Worm (Caenorhabditis elegans) whole organism, L1 larva: ENCODE results near the gene str-174.

Source experiments
- aha-1 ChIP-seq: fragments of 150-350 bp; optimal IDR thresholded peaks from 2 replicates; lab custom pipeline; 2014; ENCODE audit warnings: missing biosample characterization, missing genetic modification characterization
- aly-2 ChIP-seq: fragments of 150-350 bp; optimal IDR thresholded peaks from 2 replicates; lab custom pipeline; 2014; ENCODE audit warnings: missing biosample characterization, missing genetic modification characterization
- ama-1 ChIP-seq: fragments of 150-350 bp; optimal IDR thresholded peaks from 2 replicates; lab custom pipeline; 2014
- elt-2 ChIP-seq: sonication (generic microtip); optimal IDR thresholded peaks from 2 replicates; lab custom pipeline; 2016; ENCODE audit warnings: missing genetic modification characterization, mild to moderate bottlenecking, inconsistent platforms, missing compliant biosample characterization, missing genetic modification reagents
- hlh-4 ChIP-seq: sonication (generic microtip); optimal IDR thresholded peaks from 2 replicates; lab custom pipeline; 2016; ENCODE audit warnings: mild to moderate bottlenecking, missing genetic modification characterization, missing compliant biosample characterization
- lin-15B ChIP-seq: fragments of 150-350 bp; sonication (generic microtip); optimal IDR thresholded peaks from 3 replicates; lab custom pipeline; 2014; ENCODE audit warnings: missing biosample characterization, missing genetic modification characterization
- mdl-1 ChIP-seq, 2 experiments: fragments of 150-350 bp; optimal IDR thresholded peaks; 2 replicates each; lab custom pipeline; 2014 to 2017; ENCODE audit warnings: missing biosample characterization in 2 of 2, missing genetic modification characterization in 2 of 2, inconsistent platforms in 1 of 2
- nhr-237 ChIP-seq: fragments of 150-350 bp; optimal IDR thresholded peaks from 2 replicates; lab custom pipeline; 2014; ENCODE audit warnings: missing biosample characterization, missing genetic modification characterization
- nhr-77 ChIP-seq: fragments of 150-350 bp; optimal IDR thresholded peaks from 2 replicates; lab custom pipeline; 2014; ENCODE audit warnings: missing biosample characterization, missing genetic modification characterization
- skn-1 ChIP-seq: fragments of 150-350 bp; optimal IDR thresholded peaks from 2 replicates; lab custom pipeline; 2014; ENCODE audit warnings: missing biosample characterization, missing genetic modification characterization
- snpc-4 ChIP-seq: fragments of 150-350 bp; optimal IDR thresholded peaks from 2 replicates; lab custom pipeline; 2014; ENCODE audit warnings: missing biosample characterization, missing genetic modification characterization

ce11 chrIV:4903961-4904360 is 29.5 kb upstream of the str-174 start, which contains the start of gene str-161:
- TF ChIP-seq aly-2 (tag; lab: Kevin White, UChicago) (no peak), nhr-237 (tag; lab: Kevin White, UChicago) (no peak), snpc-4 (tag; lab: Kevin White, UChicago) (no peak), hlh-4 (tag; lab: Kevin White, UChicago) (no peak), ama-1 (lab: Kevin White, UChicago) (no peak), mdl-1 (tag; optimal IDR thresholded peaks at IDR 0.05; lab: Kevin White, UChicago) (no peak), lin-15B (tag; lab: Kevin White, UChicago) (no peak), aha-1 (tag; lab: Kevin White, UChicago) (no peak), elt-2 (tag; lab: Kevin White, UChicago) (no peak), nhr-77 (tag; lab: Kevin White, UChicago) (no peak), skn-1 (tag; lab: Kevin White, UChicago) (no peak)
